Fruit fly (Drosophila melanogaster): ENCODE measurements around the gene CG14418.

dm6 chrX:2890468-2890867 lies 7.0 kb upstream of the CG14418 start, which contains the start of gene CG3526:
- no peak for TF ChIP-seq CG8478 (optimal IDR thresholded peaks at IDR 0.05)
- TF ChIP-seq psq (optimal IDR thresholded peaks at IDR 0.05), result no peak
- no peak for TF ChIP-seq pan (optimal IDR thresholded peaks at IDR 0.05)
- no peak for TF ChIP-seq EcR (GFP tag; optimal IDR thresholded peaks at IDR 0.05)
- TF ChIP-seq usp (GFP tag; optimal IDR thresholded peaks at IDR 0.05), result no peak
- TF ChIP-seq Dll (optimal IDR thresholded peaks at IDR 0.05), result no peak
